Fruit fly (Drosophila melanogaster) S2 (cell line): ENCODE measurements around the gene CG13010.

Experiments
- CG8478 ChIP-seq: fragments of >200 bp; optimal IDR thresholded peaks from 2 replicates; lab custom pipeline; 2018
- CTCF ChIP-seq, 2 experiments: fragments of >200 bp; optimal IDR thresholded peaks; 2 replicates each; lab custom pipeline; 2018

Gene CG13010

dm6 chrX:16678845-16679347 is at the start of gene CG13010, which contains the start of gene sing:
Gene CG13010 (minus strand): TSS chrX:16678945.
Gene sing (plus strand): TSS chrX:16679297.
- TF ChIP-seq CTCF (optimal IDR thresholded peaks at IDR 0.05; lab: Kevin White, UChicago) (no peak), CG8478 (lab: Kevin White, UChicago) (no peak)

- TF ChIP-seq CTCF (optimal IDR thresholded peaks at IDR 0.05; lab: Kevin White, UChicago): no peak
- TF ChIP-seq CG8478 (lab: Kevin White, UChicago): no peak
Observed at dm6 chrX:16724544-16724943, 45.8 kb upstream of the CG13010 start.

DNA sequence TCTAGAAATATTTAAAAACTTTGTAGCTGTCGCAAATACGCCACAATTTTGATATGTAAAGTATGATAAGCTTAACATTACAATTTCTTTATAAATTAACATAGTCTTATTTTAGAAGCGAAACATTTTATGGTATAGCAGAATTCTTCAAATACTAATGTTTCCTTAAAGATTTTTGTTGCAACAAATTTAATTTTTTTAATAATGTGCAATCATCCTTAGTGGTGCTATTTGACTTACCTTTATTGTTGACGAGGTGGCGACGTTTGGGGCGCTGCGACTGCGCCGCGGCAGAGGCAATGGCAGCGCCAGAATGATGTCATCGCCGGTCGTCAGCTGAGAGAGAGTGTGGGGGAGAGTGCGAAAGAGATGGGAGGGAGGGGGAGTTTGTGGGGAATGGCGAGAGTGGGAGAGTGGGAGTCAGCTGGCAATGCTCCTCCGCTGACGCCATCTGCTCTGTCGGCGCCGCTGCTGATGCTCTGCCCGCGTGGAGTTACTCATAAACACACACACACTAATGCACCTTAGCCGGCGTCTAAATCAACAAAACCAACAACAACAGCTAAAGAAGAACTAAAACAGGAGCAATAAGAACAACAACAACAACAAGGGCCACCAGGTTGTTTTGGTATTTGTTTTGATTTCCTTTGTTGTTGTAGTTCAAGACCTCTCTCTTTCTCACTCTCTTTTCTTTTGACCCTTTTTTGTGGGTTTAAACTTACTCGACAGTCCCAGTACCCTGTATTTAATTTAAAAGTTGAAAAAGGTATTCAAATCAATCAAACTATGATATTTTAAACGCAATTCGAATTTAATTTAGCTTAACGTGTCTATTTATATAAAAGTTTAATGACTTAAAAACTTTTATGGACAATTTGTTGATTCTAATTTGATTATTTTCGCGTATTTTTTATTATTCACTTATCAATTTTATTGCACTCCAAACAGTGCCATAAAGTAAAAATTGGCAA is 44.7 kb upstream of the CG13010 start:
- TF ChIP-seq CG8478 (lab: Kevin White, UChicago): no peak
- no peak for TF ChIP-seq CTCF (optimal IDR thresholded peaks at IDR 0.05; lab: Kevin White, UChicago)

DNA sequence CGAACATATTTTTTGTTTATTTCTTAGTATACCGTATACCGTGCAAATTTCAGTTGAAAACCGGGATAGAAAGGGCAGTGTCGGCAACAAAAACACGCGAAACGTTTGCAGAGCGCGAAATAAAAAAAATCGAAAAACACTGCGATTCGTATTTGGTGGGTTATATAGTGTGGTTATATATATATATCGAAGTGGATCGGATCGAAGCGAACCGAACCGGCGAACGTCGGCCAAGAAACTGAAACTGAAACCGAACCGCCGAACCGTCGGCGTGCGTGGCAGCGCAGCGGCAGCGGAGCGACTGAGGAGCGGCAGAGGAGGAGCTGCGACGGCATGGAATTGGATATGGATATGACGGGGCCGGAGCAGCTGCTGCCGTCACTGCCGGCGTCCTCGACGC is 42.4 kb upstream of the CG13010 start, which contains the start of the genes CG32572 and CG34325:
Gene CG32572, plus strand, starts transcription at position 16 of the 400 bp plus-strand sequence.
Gene CG34325, minus strand, starts transcription at position 244 of the 400 bp plus-strand sequence.
- no peak for TF ChIP-seq CG8478 (lab: Kevin White, UChicago)
- TF ChIP-seq CTCF (optimal IDR thresholded peaks at IDR 0.05; lab: Kevin White, UChicago): no peak

dm6 chrX:16718169-16718723 is 39.5 kb upstream of the CG13010 start:
- TF ChIP-seq CTCF (optimal IDR thresholded peaks at IDR 0.05; lab: Kevin White, UChicago) (no peak), CG8478 (lab: Kevin White, UChicago) (no peak)

- no peak for TF ChIP-seq CTCF (optimal IDR thresholded peaks at IDR 0.05; lab: Kevin White, UChicago)
- no peak for TF ChIP-seq CG8478 (lab: Kevin White, UChicago)
Observed at dm6 chrX:16716649-16717048, 37.9 kb upstream of the CG13010 start.

DNA sequence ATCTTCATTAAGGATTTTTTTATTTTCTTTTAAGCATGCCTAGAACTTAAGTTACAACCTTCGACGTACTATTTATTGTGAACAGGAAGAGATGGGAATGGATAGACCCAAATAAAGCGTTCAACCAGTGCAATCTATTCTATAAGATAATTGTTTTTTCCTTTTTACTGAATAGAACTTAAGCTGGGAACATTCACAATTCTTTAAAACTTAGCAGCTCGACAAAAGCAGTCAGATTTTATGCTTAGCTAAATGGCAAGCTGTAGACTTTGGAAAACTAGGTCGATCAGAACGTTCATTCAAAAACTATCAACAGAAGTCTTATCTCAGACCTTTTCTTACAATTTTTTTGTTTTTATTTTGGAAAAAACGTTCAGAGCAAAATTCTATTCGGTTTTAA is 32.3 kb upstream of the CG13010 start, which contains the start of gene CG13008:
Gene CG13008, plus strand, starts transcription at position 301 of the 400 bp plus-strand sequence.
- TF ChIP-seq CG8478 (lab: Kevin White, UChicago): no peak
- TF ChIP-seq CTCF (optimal IDR thresholded peaks at IDR 0.05; lab: Kevin White, UChicago): no peak

DNA sequence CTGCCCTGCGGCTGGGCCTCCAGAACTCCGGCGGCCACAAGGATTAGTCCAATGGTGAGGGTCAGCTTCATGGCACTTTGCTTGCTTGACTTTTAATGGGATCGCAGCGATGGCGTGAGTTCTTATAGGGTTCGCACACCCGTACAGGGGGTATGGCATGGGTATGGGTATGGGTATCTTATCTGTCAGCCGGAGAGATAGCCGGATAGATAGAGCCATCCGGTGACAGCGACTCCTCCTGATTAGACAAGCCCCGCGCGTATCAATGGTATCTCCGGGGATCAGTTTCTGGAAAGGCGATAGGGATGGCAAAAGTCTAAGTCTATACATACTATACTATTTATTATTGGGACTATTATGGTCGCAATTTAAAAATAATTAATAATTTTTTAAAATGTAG is 28.0 kb upstream of the CG13010 start, which contains the start of gene CG9672:
Gene CG9672, minus strand, starts transcription at position 101 of the 400 bp plus-strand sequence.
- TF ChIP-seq CG8478 (lab: Kevin White, UChicago): no peak
- no peak for TF ChIP-seq CTCF (optimal IDR thresholded peaks at IDR 0.05; lab: Kevin White, UChicago)

dm6 chrX:16703747-16704146 is 25.0 kb upstream of the CG13010 start, which contains the start of the genes CG9673 and CG4653:
Gene CG9673 (minus strand): TSS chrX:16703884.
Gene CG4653 (plus strand): TSS chrX:16704081.
- TF ChIP-seq CG8478 (lab: Kevin White, UChicago) (no peak), CTCF (optimal IDR thresholded peaks at IDR 0.05; lab: Kevin White, UChicago) (no peak)

DNA sequence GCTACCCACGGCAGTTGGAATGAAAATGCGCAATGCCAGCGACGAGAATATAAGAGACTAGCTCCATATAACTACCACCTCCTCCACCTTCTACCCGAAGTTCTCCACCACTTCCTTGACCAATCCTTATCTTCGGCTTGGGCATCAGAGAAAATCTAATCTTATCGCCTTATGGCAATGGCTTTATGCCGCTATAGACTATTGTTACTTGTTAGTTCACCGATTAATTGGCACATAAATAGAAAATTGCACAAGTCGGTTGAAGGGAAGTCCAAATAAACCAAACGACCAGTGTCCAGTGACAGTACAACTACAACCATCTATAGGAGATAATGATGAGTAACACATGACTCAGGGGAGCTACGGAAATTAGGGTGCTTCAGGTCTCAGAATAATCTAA is 23.2 kb upstream of the CG13010 start, which contains the start of gene sphe:
Gene sphe, minus strand, starts transcription at position 32 of the 400 bp plus-strand sequence.
- no peak for TF ChIP-seq CTCF (optimal IDR thresholded peaks at IDR 0.05; lab: Kevin White, UChicago)
- TF ChIP-seq CG8478 (lab: Kevin White, UChicago): no peak

DNA sequence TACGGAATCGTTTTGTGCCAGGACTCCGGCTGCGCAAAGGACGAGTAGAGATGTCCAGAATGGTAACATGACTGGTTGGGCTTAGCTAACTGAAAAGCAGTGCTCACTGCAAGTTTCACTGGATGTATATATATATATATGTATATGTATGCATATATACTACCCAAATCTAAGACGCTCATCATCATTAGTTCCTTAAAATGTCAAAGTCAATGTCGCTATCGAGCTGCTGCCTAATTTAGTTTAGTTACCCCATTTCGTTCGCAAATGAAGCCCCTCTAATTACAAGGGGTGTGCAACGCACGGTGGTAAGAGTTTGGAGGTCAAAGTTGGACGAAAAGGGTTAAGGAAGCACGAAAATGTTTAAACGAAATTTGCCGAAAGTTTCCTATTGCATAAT is 21.3 kb upstream of the CG13010 start, which contains the start of gene CG9676:
Gene CG9676, minus strand, starts transcription at position 101 of the 400 bp plus-strand sequence.
- TF ChIP-seq CG8478 (lab: Kevin White, UChicago) (no peak), CTCF (optimal IDR thresholded peaks at IDR 0.05; lab: Kevin White, UChicago) (no peak)

- TF ChIP-seq CG8478 (lab: Kevin White, UChicago) (no peak), CTCF (optimal IDR thresholded peaks at IDR 0.05; lab: Kevin White, UChicago) (no peak)
Observed at dm6 chrX:16697882-16698571, 19.3 kb upstream of the CG13010 start.

DNA sequence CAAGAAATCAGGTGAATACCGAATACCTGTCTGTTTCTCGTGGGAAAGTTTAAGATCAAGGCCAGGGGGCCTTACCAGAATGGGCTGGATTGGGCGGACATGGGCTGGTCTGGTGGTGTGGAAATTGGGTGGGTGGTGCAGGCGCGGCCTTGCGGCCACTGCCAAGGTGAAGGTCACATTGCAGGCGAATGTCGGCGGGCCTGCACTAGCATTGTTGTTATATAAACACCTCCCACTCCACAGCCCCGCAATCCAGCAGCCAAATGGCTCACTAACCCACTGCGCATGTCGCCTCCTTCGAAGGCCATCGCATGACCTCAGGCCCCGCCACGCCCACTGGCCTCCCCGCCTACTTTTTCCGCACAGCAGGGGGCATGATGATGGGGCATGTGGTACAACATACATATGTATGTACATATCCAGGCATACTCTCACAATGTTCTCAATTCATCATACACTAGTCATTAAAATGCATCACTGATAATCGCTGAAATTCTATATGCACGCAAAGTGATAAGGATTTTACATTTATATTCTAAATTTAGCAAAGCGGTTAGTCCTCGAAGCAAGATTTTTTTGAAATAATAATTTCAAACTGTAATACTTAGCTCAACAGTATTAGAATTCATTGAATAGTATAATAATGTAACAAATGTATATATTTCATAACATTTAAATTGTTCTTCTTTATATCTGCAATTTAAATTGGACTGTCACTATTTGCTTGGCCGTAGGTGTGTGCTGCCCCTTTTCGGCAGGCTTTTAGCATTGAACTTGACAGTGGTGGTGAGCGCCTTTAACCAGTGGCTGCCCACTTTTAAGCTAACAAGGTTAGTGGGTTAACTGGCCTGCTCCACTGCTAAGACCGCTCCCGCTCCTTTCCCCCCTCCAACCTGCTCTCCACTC is 18.1 kb upstream of the CG13010 start:
- TF ChIP-seq CG8478 (lab: Kevin White, UChicago) (no peak), CTCF (optimal IDR thresholded peaks at IDR 0.05; lab: Kevin White, UChicago) (no peak)
